Worm (Caenorhabditis elegans) whole organism, L3 larva: ENCODE measurements around the gene pfut-1.

Experiments used
- egl-27 ChIP-seq: sonication (generic microtip); optimal IDR thresholded peaks from 4 replicates; lab custom pipeline; 2017; ENCODE audit warnings: missing biosample characterization, missing genetic modification reagents, missing genetic modification characterization
- nhr-76 ChIP-seq: fragments of 150-350 bp; sonication (generic microtip); optimal IDR thresholded peaks from 5 replicates; lab custom pipeline; 2014; ENCODE audit warnings: missing biosample characterization, missing genetic modification characterization
- nhr-77 ChIP-seq: fragments of 150-350 bp; optimal IDR thresholded peaks from 2 replicates; lab custom pipeline; 2014; ENCODE audit warnings: missing biosample characterization, missing genetic modification characterization
- pqm-1 ChIP-seq: fragments of 150-350 bp; optimal IDR thresholded peaks from 2 replicates; lab custom pipeline; 2017; ENCODE audit warnings: missing biosample characterization, missing genetic modification characterization, inconsistent platforms
- zag-1 ChIP-seq: fragments of 150-350 bp; optimal IDR thresholded peaks from 2 replicates; lab custom pipeline; 2014; ENCODE audit warnings: missing biosample characterization, missing genetic modification characterization

DNA sequence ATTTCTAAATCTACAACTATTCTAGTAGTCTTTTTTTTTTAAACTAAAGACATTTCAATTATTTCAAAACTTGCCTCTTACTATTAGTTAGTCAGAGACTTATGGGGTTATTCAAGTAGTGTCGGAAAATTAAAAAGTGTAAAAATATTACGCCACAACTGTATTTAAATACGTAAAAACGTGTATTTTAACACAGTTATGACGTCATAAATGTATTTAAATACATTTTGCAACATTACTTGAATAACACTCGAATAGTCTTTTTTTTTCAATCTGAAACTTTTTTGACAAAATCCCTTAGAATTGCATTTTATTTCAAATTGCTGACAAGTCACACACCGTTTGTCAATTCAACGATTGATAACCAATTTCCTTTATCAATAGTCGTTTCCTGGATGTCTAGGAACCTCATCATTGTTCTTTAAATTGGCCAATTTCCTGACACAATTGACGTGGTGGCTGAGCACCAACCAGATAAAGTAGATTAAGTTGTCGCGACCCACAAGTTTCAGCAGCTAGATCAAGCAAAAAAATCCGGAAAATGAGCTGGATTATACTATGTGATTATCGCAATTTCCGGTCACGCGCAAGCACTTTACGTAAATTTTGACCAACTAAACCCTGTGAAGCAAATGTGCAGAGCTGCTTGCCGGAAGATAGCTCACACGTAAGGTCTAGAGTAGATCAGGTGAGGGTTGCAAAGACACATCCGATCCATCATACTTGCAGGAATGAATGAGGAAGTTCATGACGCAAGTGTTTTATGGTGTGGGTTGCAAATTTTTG is 25.9 kb upstream of the pfut-1 start:
- no peak for TF ChIP-seq pqm-1 (tag; lab: Kevin White, UChicago)
- TF ChIP-seq egl-27 (tag; lab: Kevin White, UChicago) = no peak
- no peak for TF ChIP-seq zag-1
- no peak for TF ChIP-seq nhr-77 (tag; lab: Kevin White, UChicago)
- no peak for TF ChIP-seq nhr-76 (tag; lab: Kevin White, UChicago)
